Worm (Caenorhabditis elegans): ENCODE results near the gene K12H4.5.

Gene K12H4.5

ce11 chrIII:8033534-8033933 is 10.8 kb upstream of the K12H4.5 start, which contains the start of gene F44B9.10:
F44B9.10 (minus strand) TSS chrIII:8033634.
- TF ChIP-seq attf-6 (GFP tag; IDR thresholded peaks at IDR 0.05), result no peak
- no peak for TF ChIP-seq pbrm-1 (GFP tag; IDR thresholded peaks at IDR 0.05)
- TF ChIP-seq ztf-22 (GFP tag; optimal IDR thresholded peaks at IDR 0.05), result no peak
- TF ChIP-seq hlh-12 (tag; optimal IDR thresholded peaks at IDR 0.05), result no peak
- TF ChIP-seq rpc-1 (optimal IDR thresholded peaks at IDR 0.05), result no peak
- TF ChIP-seq rpc-1 (tag; optimal IDR thresholded peaks at IDR 0.05), result no peak
- no peak for TF ChIP-seq C17E4.6 (GFP tag; IDR thresholded peaks at IDR 0.05)
- TF ChIP-seq hrde-1 (tag; optimal IDR thresholded peaks at IDR 0.05; ENCODE audit: borderline replicate concordance), result no peak
- TF ChIP-seq ztf-28 (GFP tag; IDR thresholded peaks at IDR 0.05), result no peak
- TF ChIP-seq madf-6 (GFP tag; IDR thresholded peaks at IDR 0.05), result no peak
- TF ChIP-seq xnd-1 (tag; optimal IDR thresholded peaks at IDR 0.05), result no peak
- TF ChIP-seq mxl-1 (tag; optimal IDR thresholded peaks at IDR 0.05), result no peak
- TF ChIP-seq dox-1 (GFP tag; IDR thresholded peaks at IDR 0.05), result no peak
- no peak for TF ChIP-seq snpc-3.4 (tag; optimal IDR thresholded peaks at IDR 0.05)
- TF ChIP-seq let-526 (GFP tag; IDR thresholded peaks at IDR 0.05), result no peak

- TF ChIP-seq F10E7.11 (tag; optimal IDR thresholded peaks at IDR 0.05) (no peak), F23B12.7 (tag; optimal IDR thresholded peaks at IDR 0.05; ENCODE audit: insufficient read depth) (no peak), ccch-3 (GFP tag; optimal IDR thresholded peaks at IDR 0.05) (no peak), Y56A3A.18 (GFP tag; IDR thresholded peaks at IDR 0.05) (no peak), nfya-1 (tag; optimal IDR thresholded peaks at IDR 0.05; ENCODE audit: borderline replicate concordance, insufficient read depth) (no peak), pha-4 (tag; optimal IDR thresholded peaks at IDR 0.05) (no peak)
Observed at ce11 chrIII:8036050-8036449, 8.2 kb upstream of the K12H4.5 start.

ce11 chrIII:8036497-8036896 is 7.8 kb upstream of the K12H4.5 start:
- TF ChIP-seq dox-1 (GFP tag; IDR thresholded peaks at IDR 0.05) (no peak), repo-1 (tag; optimal IDR thresholded peaks at IDR 0.05) (no peak), tlf-1 (GFP tag; optimal IDR thresholded peaks at IDR 0.05) (no peak), snpc-3.4 (tag; optimal IDR thresholded peaks at IDR 0.05) (no peak), pbrm-1 (GFP tag; IDR thresholded peaks at IDR 0.05) (no peak), lsl-1 (GFP tag; optimal IDR thresholded peaks at IDR 0.05) (no peak), sptf-2 (GFP tag; optimal IDR thresholded peaks at IDR 0.05) (no peak), ztf-26 (tag; optimal IDR thresholded peaks at IDR 0.05) (no peak), him-1 (tag; optimal IDR thresholded peaks at IDR 0.05) (no peak), F52B5.7 (tag; optimal IDR thresholded peaks at IDR 0.05) (no peak), egrh-3 (GFP tag; IDR thresholded peaks at IDR 0.05) (no peak), nhr-179 (tag; optimal IDR thresholded peaks at IDR 0.05) (no peak), chd-7 (tag; optimal IDR thresholded peaks at IDR 0.05) (no peak), egl-18 (GFP tag; IDR thresholded peaks at IDR 0.05) (no peak), madf-6 (GFP tag; IDR thresholded peaks at IDR 0.05) (no peak), zfh-2 (GFP tag; conservative IDR thresholded peaks at IDR 0.05) (no peak), B0261.1 (tag; optimal IDR thresholded peaks at IDR 0.05) (no peak), atf-7 (tag; optimal IDR thresholded peaks at IDR 0.05) (no peak)

ce11 chrIII:8037941-8038340 is 6.3 kb upstream of the K12H4.5 start, which contains the start of gene dpf-6:
dpf-6 (plus strand) TSS chrIII:8038241.
- TF ChIP-seq hmg-20 (GFP tag; IDR thresholded peaks at IDR 0.05) (no peak), repo-1 (tag; optimal IDR thresholded peaks at IDR 0.05) (no peak), hmg-1.2 (GFP tag; IDR thresholded peaks at IDR 0.05) (no peak), dpl-1 (GFP tag; optimal IDR thresholded peaks at IDR 0.05) (no peak), zim-3 (tag; optimal IDR thresholded peaks at IDR 0.05) (no peak), ztf-3 (GFP tag; optimal IDR thresholded peaks at IDR 0.05) (no peak), Y53G8AR.9 (GFP tag; conservative IDR thresholded peaks at IDR 0.05) (no peak), fkh-3 (tag; optimal IDR thresholded peaks at IDR 0.05) (no peak), dpff-1 (tag; optimal IDR thresholded peaks at IDR 0.05) (no peak), akir-1 (GFP tag; optimal IDR thresholded peaks at IDR 0.05) (no peak), egl-44 (GFP tag; IDR thresholded peaks at IDR 0.05) (no peak)
